Fruit fly (Drosophila melanogaster) whole organism, wandering third instar larva: ENCODE results near the gene Naxd.

Experiments
- Abd-B ChIP-seq: fragments of >200 bp; optimal IDR thresholded peaks from 2 replicates; lab custom pipeline; 2017; ENCODE audit warnings: missing biosample characterization, missing genetic modification characterization
- Dif ChIP-seq: fragments of 200-275, 200-300 bp; sonication (Bioruptor generic); optimal IDR thresholded peaks from 2 replicates; lab custom pipeline; 2018; ENCODE audit warnings: missing biosample characterization, missing genetic modification characterization; ENCODE audit not compliant: partially characterized antibody
- GATAd ChIP-seq: sonication (Bioruptor generic); optimal IDR thresholded peaks from 2 replicates; lab custom pipeline; 2016; ENCODE audit warnings: missing biosample characterization, missing genetic modification characterization
- Hr83 ChIP-seq: fragments of 200-300 bp; sonication (Bioruptor generic); optimal IDR thresholded peaks from 2 replicates; lab custom pipeline; 2016; ENCODE audit warnings: missing biosample characterization, mild to moderate bottlenecking, missing genetic modification characterization, moderate library complexity; ENCODE audit not compliant: poor library complexity, severe bottlenecking
- Mio ChIP-seq: sonication (Bioruptor generic); optimal IDR thresholded peaks from 2 replicates; lab custom pipeline; 2016; ENCODE audit warnings: missing biosample characterization, missing genetic modification characterization
- OdsH ChIP-seq: fragments of 200-800 bp; sonication (Bioruptor generic); optimal IDR thresholded peaks from 2 replicates; lab custom pipeline; 2016; ENCODE audit warnings: missing biosample characterization, mild to moderate bottlenecking, missing genetic modification characterization
- Sp1 ChIP-seq: fragments of 200-800 bp; sonication (Bioruptor generic); optimal IDR thresholded peaks from 3 replicates; lab custom pipeline; 2019; ENCODE audit warnings: missing biosample characterization, mild to moderate bottlenecking, missing genetic modification characterization, moderate library complexity
- br ChIP-seq: fragments of 200-800 bp; sonication (Bioruptor generic); optimal IDR thresholded peaks from 2 replicates; lab custom pipeline; 2016; ENCODE audit warnings: missing biosample characterization, missing genetic modification characterization
- sage ChIP-seq: fragments of 200-800 bp; sonication (Bioruptor generic); optimal IDR thresholded peaks from 2 replicates; lab custom pipeline; 2016; ENCODE audit warnings: missing biosample characterization, mild to moderate bottlenecking, missing genetic modification characterization
- tai ChIP-seq: sonication (Bioruptor generic); optimal IDR thresholded peaks from 2 replicates; lab custom pipeline; 2016; ENCODE audit warnings: missing biosample characterization, missing genetic modification characterization

DNA sequence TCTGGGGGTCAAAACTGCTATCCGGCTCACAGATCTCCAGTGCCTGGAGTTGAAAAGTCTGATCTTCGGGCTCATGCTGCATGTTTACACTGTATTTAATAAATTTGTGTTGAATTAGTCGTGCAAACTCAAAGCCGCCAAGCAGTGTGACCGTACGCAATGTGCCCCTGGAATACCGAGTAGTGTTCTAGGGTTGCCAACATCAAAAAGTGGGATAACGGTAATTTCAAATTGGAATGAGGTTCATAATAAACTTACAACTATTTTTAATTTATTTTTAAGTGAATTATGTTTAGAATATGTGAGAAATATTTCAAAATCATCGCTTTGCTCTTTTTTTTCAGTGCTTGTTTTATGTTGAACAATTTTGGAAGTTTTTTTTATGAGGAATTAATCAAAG is 2.7 kb upstream of the Naxd start, which contains the start of gene Gem2:
- TF ChIP-seq sage (GFP tag; lab: Kevin White, UChicago) (no peak), Abd-B (GFP tag; lab: Kevin White, UChicago) (no peak), Hr83 (GFP tag; lab: Kevin White, UChicago) (no peak), Dif (GFP tag; lab: Kevin White, UChicago) (no peak), br (no peak), GATAd (GFP tag; lab: Kevin White, UChicago) (no peak), OdsH (GFP tag; lab: Kevin White, UChicago) (no peak), tai (no peak), Sp1 (GFP tag; lab: Kevin White, UChicago) (no peak), Mio (no peak)
